Worm (Caenorhabditis elegans): ENCODE data around the gene set-31.

DNA sequence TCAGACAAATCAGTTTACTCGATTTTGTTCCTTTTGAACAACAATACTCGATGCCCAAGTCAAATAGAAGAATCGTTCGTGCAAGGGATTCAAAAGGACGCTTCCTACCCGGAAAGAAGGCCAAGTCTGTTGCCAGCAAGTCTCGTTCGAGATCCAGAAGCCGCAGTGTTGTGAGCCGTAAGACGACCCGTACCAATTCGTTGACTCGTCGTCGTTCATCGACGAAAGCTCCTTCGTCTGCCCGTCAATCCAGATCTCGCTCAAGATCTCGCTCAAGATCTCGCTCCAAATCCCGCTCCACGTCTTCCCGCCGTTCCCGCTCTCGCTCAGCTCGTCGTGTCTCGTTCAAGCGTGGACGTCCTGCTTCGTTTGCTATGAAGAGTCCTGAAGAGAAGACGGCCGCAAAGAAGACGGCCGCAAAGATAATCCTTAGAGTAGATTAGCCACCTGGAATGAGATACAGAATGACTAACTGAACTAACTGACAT lies 43.0 kb downstream of the set-31 start, which contains the start of gene F08H9.2:
- TF ChIP-seq pqm-1 (tag; optimal IDR thresholded peaks at IDR 0.05) (no peak), lsy-2 (tag; optimal IDR thresholded peaks at IDR 0.05) (no peak), unc-62 (GFP tag; optimal IDR thresholded peaks at IDR 0.05) (no peak), unc-98 (GFP tag; IDR thresholded peaks at IDR 0.05) (no peak), fkh-10 (GFP tag; optimal IDR thresholded peaks at IDR 0.05) (no peak), blmp-1 (tag; optimal IDR thresholded peaks at IDR 0.05) (no peak), zip-4 (GFP tag; optimal IDR thresholded peaks at IDR 0.05) (no peak), nhr-11 (tag; optimal IDR thresholded peaks at IDR 0.05) (no peak), lin-13 (GFP tag; optimal IDR thresholded peaks at IDR 0.05) (no peak)
